Worm (Caenorhabditis elegans): ENCODE results near the gene T16G1.6.

Gene T16G1.6

DNA sequence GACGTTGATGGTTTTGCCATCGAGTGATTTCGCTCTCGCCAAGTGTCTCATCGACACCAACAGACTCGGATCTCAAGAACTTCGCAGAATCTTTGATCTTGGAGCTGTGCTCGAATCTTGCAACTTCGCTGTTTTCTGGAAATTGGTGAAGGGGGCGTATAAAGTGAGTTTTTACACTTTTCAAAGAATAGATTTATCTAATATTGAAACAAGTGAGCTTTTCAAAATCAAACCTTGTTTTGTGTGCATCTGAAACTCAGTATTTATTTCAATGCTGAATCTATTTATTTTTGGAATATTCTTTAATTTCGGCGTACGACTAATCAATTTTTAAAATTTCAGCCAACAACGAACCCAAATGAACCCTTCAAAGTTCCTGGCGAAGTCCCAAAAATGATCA is 17.3 kb upstream of the T16G1.6 start:
- TF ChIP-seq nhr-28 (tag; optimal IDR thresholded peaks at IDR 0.05) = no peak
- TF ChIP-seq efl-1 (optimal IDR thresholded peaks at IDR 0.05) = no peak
- TF ChIP-seq efl-1 (GFP tag; optimal IDR thresholded peaks at IDR 0.05 in 1 of 2) = peak in 1 of 2 experiments; percentile 69

DNA sequence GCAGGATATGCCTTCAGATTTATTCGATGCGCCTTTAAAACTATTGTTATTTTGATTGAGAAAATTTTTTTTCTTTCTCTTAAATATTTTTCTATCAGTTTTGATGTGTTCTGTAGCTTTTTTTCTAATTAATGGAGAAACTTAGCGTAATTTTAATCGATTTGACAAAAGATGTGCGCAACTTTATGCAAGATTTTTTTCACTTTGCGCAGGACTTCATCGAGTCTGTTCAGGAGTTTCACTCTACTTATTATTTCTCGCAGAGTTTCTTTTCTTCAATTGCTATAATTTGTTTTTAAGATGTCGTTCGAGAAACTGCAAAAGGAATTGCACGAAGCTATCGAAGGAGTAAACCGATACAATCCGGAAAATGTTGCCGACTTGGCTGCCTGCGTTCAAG is 16.7 kb upstream of the T16G1.6 start, which contains the start of gene eif-3.K:
TSS of gene eif-3.K (plus strand) at position 301 of the 400 bp plus-strand sequence.
- no peak for TF ChIP-seq fkh-10 (GFP tag; optimal IDR thresholded peaks at IDR 0.05)
- TF ChIP-seq nhr-76 (tag; optimal IDR thresholded peaks at IDR 0.05) = no peak
- TF ChIP-seq ceh-63 (GFP tag; optimal IDR thresholded peaks at IDR 0.05) = no peak
- no peak for TF ChIP-seq efl-1 (optimal IDR thresholded peaks at IDR 0.05)
- TF ChIP-seq efl-1 (GFP tag; optimal IDR thresholded peaks at IDR 0.05 in 1 of 2) = no peak
- no peak for TF ChIP-seq ceh-82 (tag; optimal IDR thresholded peaks at IDR 0.05)
- TF ChIP-seq lin-15B (tag; optimal IDR thresholded peaks at IDR 0.05) = no peak
- TF ChIP-seq hlh-17 (GFP tag; optimal IDR thresholded peaks at IDR 0.05; ENCODE audit: borderline replicate concordance) = no peak
- TF ChIP-seq ztf-4 (tag; optimal IDR thresholded peaks at IDR 0.05) = no peak
- TF ChIP-seq unc-62 (GFP tag; optimal IDR thresholded peaks at IDR 0.05) = no peak
- TF ChIP-seq lir-3 (tag; optimal IDR thresholded peaks at IDR 0.05; ENCODE audit: poor library complexity) = no peak
- no peak for TF ChIP-seq alr-1 (tag; optimal IDR thresholded peaks at IDR 0.05; ENCODE audit: borderline replicate concordance)
- TF ChIP-seq nhr-90 (tag; optimal IDR thresholded peaks at IDR 0.05; ENCODE audit: poor library complexity) = no peak
- no peak for TF ChIP-seq nhr-47 (tag; optimal IDR thresholded peaks at IDR 0.05)
- no peak for TF ChIP-seq isw-1 (GFP tag; IDR thresholded peaks at IDR 0.05)

DNA sequence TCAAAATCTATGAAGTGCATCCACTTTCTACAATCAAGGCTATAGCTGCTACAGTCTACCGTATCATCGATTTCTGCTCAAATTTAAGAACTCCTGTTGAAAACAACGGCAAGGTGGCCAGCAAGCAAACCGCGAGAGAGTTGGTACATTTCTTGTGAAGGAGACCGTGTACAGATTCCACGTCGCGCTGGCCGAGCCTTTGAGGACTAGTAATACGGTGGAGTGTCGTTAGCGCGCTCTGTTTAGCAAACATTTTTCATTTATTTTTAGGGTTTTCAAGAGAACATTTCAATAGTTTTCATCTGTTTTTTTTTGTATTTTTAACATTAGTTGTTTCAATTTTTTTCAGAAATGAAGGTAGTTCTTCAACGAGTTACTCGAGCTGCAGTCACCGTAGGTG is 15.3 kb upstream of the T16G1.6 start, which contains the start of gene pqn-68:
TSS of gene pqn-68 (plus strand) at position 350 of the 400 bp plus-strand sequence.
- TF ChIP-seq rnt-1 (tag; optimal IDR thresholded peaks at IDR 0.05) (peak; percentile 49), lir-3 (tag; optimal IDR thresholded peaks at IDR 0.05; ENCODE audit: poor library complexity) (no peak), xbp-1 (tag; optimal IDR thresholded peaks at IDR 0.05) (peak; percentile 33), swsn-7 (tag; optimal IDR thresholded peaks at IDR 0.05) (peak; percentile 1), ceh-82 (tag; optimal IDR thresholded peaks at IDR 0.05) (peak in 1 of 3 experiments; percentile 12), ceh-8 (GFP tag; optimal IDR thresholded peaks at IDR 0.05) (no peak), vab-15 (tag; optimal IDR thresholded peaks at IDR 0.05) (no peak), elt-2 (tag; optimal IDR thresholded peaks at IDR 0.05) (no peak), snu-23 (GFP tag; optimal IDR thresholded peaks at IDR 0.05) (peak; percentile 43), nhr-71 (tag; optimal IDR thresholded peaks at IDR 0.05) (peak; percentile 30), C16A3.4 (tag; optimal IDR thresholded peaks at IDR 0.05) (peak; percentile 2), lin-14 (GFP tag; optimal IDR thresholded peaks at IDR 0.05) (peak; percentile 32), egl-13 (tag; optimal IDR thresholded peaks at IDR 0.05) (no peak), unc-62 (GFP tag; optimal IDR thresholded peaks at IDR 0.05) (no peak), efl-1 (optimal IDR thresholded peaks at IDR 0.05) (peak; percentile 30 to 41), efl-1 (GFP tag; optimal IDR thresholded peaks at IDR 0.05 in 1 of 2) (peak in 1 of 2 experiments; percentile 18), lin-35 (GFP tag; optimal IDR thresholded peaks at IDR 0.05) (peak; percentile 33 to 48), blmp-1 (tag; optimal IDR thresholded peaks at IDR 0.05) (peak; percentile 28), nhr-47 (tag; optimal IDR thresholded peaks at IDR 0.05) (peak; percentile 15), zip-4 (GFP tag; optimal IDR thresholded peaks at IDR 0.05) (no peak), unc-130 (tag; optimal IDR thresholded peaks at IDR 0.05) (no peak), lsy-2 (tag; optimal IDR thresholded peaks at IDR 0.05) (peak; percentile 26 to 56), dpl-1 (GFP tag; optimal IDR thresholded peaks at IDR 0.05) (peak in 2 of 3 experiments; percentile 24 to 66)

DNA sequence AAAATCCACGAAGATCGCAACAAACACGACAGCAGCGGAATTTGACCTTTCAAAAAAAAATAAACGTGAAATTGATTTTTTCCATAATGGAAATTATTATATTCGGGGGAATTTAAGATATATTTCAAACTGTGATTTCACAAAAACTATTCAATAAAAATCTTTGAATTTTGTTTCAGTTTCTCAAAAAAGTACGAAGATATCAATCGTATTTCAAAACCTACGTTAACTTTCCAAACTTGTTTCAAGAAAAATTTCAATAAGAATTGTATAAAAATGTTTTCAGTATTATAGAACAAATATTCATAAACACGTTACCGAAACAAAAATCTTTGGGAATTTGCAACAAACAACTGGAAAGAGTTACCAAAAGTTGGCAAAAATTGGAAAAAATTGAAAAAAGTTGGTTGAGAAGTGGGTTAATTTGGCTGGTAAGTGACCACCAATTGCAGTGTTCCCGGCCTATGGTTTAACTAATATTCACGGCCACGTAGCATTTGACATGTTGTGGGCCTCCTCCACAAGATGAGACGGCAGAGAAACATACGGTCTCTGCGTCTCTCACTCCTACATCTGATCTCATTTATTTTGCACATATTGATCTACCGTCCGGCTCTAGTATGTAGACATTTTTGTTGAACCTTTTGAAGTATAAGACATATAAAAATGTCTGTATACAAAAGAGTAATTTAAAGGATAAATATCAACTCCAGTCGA is 14.0 kb upstream of the T16G1.6 start, which contains the start of the genes T16G1.9 and T16G1.18:
TSS of gene T16G1.9 (minus strand) at position 51 of the 717 bp plus-strand sequence.
TSS of gene T16G1.18 (plus strand) at position 493 of the 717 bp plus-strand sequence.
- TF ChIP-seq ets-5 (GFP tag; IDR thresholded peaks at IDR 0.05) (no peak), unc-98 (GFP tag; IDR thresholded peaks at IDR 0.05) (no peak), vab-15 (tag; optimal IDR thresholded peaks at IDR 0.05) (no peak), ceh-82 (tag; optimal IDR thresholded peaks at IDR 0.05) (peak in 2 of 3 experiments; percentile 21 to 47), tlp-1 (tag; optimal IDR thresholded peaks at IDR 0.05) (no peak), nhr-85 (tag) (no peak), dpl-1 (GFP tag; optimal IDR thresholded peaks at IDR 0.05) (peak in 2 of 3 experiments; percentile 43 to 62), C34B4.2 (tag; optimal IDR thresholded peaks at IDR 0.05) (no peak), aly-2 (tag; optimal IDR thresholded peaks at IDR 0.05) (no peak), ceh-88 (GFP tag; IDR thresholded peaks at IDR 0.05) (no peak), lin-35 (GFP tag; optimal IDR thresholded peaks at IDR 0.05) (peak; percentile 52 to 56), mab-9 (GFP tag; IDR thresholded peaks at IDR 0.05) (no peak), nhr-237 (tag; optimal IDR thresholded peaks at IDR 0.05) (no peak), unc-62 (GFP tag; optimal IDR thresholded peaks at IDR 0.05) (no peak), ceh-90 (tag; optimal IDR thresholded peaks at IDR 0.05) (no peak), fkh-8 (tag; optimal IDR thresholded peaks at IDR 0.05) (no peak), ces-1 (GFP tag; optimal IDR thresholded peaks at IDR 0.05) (no peak), blmp-1 (tag; optimal IDR thresholded peaks at IDR 0.05) (no peak)

Data from whole organism, L1 larva.